Fruit fly (Drosophila melanogaster) whole organism, prepupa: ENCODE results near the gene Top3beta.

ENCODE experiments used
- CG31627 ChIP-seq: fragments of 200-800 bp; sonication (Bioruptor generic); optimal IDR thresholded peaks from 3 replicates; lab custom pipeline; 2016; ENCODE audit warnings: missing biosample characterization, missing genetic modification characterization
- CG6163 ChIP-seq: fragments of 200-800 bp; sonication (Bioruptor generic); IDR thresholded peaks from 3 replicates; pipeline ENCODE4 v1.3.6; 2022; ENCODE audit warnings: missing biosample characterization, missing genetic modification characterization
- CG6854 ChIP-seq: fragments of 200-800 bp; sonication (Bioruptor generic); optimal IDR thresholded peaks from 2 replicates; lab custom pipeline; 2017; ENCODE audit warnings: missing biosample characterization, mild to moderate bottlenecking, missing genetic modification characterization
- Gug ChIP-seq: fragments of 200-800 bp; sonication (Bioruptor generic); IDR thresholded peaks from 2 replicates; pipeline ENCODE4 v1.3.6; 2022; ENCODE audit warnings: missing biosample characterization, missing genetic modification characterization
- Smox ChIP-seq: fragments of 200-800 bp; sonication (Bioruptor generic); optimal IDR thresholded peaks from 3 replicates; lab custom pipeline; 2016; ENCODE audit warnings: missing biosample characterization, missing genetic modification characterization
- achi ChIP-seq: fragments of 200-800 bp; sonication (Bioruptor generic); optimal IDR thresholded peaks from 3 replicates; lab custom pipeline; 2016; ENCODE audit warnings: missing biosample characterization, missing genetic modification characterization
- pdm3 ChIP-seq: fragments of 200-800 bp; sonication (Bioruptor generic); optimal IDR thresholded peaks from 3 replicates; lab custom pipeline; 2016; ENCODE audit warnings: missing biosample characterization, missing genetic modification characterization
- salr ChIP-seq, 2 experiments: fragments of 200-800 bp; sonication (Bioruptor generic); optimal IDR thresholded peaks; 3 replicates each; lab custom pipeline; 2016 to 2018; ENCODE audit warnings: missing biosample characterization in 2 of 2, missing genetic modification characterization in 2 of 2, mild to moderate bottlenecking in 1 of 2
- ss ChIP-seq, 2 experiments: fragments of 200-800 bp; sonication (Bioruptor generic); optimal IDR thresholded peaks; 2 replicates in 1 of 2; 3 replicates in 1 of 2; lab custom pipeline; 2017 to 2018; ENCODE audit warnings: mild to moderate bottlenecking in 2 of 2, missing biosample characterization in 2 of 2, missing genetic modification characterization in 2 of 2, moderate library complexity in 1 of 2
- svp ChIP-seq: fragments of 200-800 bp; sonication (Bioruptor generic); peaks from one replicate; lab custom pipeline; 2016; ENCODE audit warnings: missing biosample characterization, missing genetic modification characterization

DNA sequence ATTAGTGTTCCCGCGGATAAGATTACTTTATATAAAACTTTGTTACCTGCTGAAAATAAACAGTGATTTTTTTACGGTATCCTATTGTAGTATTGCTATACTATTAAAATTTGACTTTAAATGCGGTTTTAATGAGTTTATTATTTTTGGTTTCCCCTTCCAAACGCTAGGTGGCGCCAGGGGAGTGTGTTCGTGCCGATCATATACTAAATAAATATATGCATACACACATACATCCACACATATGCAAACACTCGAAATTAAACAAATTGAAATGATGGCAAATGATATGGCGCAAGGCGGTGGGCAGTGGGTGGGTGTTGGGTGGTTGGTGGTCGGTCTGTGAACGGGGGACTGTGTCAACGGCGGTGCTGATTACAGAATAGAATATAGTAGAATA lies 34.1 kb downstream of the Top3beta start:
- TF ChIP-seq ss (GFP tag; optimal IDR thresholded peaks at IDR 0.05; lab: Kevin White, UChicago) = no peak
- no peak for TF ChIP-seq pdm3
- no peak for TF ChIP-seq salr (GFP tag; optimal IDR thresholded peaks at IDR 0.05; lab: Kevin White, UChicago)
- no peak for TF ChIP-seq CG6163 (GFP tag; lab: Robert Waterston, UW)
- TF ChIP-seq CG6854 (GFP tag; lab: Kevin White, UChicago) = no peak
- TF ChIP-seq Gug (GFP tag; lab: Robert Waterston, UW) = no peak
- no peak for TF ChIP-seq achi (GFP tag; lab: Kevin White, UChicago)
- no peak for TF ChIP-seq Smox (GFP tag; lab: Kevin White, UChicago)
- no peak for TF ChIP-seq svp
- TF ChIP-seq CG31627 = no peak
